Worm (Caenorhabditis elegans): ENCODE measurements around the gene math-14.

DNA sequence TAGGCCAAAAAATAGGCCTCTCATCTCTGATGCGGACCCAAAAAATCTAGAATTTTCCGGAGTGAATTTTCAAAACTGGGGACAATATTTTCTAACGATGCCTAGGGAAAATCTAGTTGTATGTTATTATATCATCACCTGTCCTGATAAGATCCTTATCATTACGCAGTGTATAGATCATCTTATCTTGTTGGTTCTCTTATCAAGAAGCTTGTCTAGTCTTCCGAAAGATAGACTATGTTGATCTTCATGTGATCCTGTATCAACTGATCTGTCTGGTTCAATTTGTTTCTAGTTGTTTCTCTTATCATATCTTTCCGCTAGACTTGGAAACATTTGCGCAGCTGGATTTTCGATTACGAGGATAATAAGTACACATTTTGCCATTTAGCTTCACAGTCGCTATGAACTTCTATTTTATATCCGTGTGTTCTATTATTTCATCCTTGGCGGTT lies 18.4 kb upstream of the math-14 start, which contains the start of gene C52E2.3:
- TF ChIP-seq dao-5 (tag; optimal IDR thresholded peaks at IDR 0.05) (no peak), him-1 (tag; optimal IDR thresholded peaks at IDR 0.05) (no peak)

Measured in whole organism, L4/young adult.